Fruit fly (Drosophila melanogaster) whole organism, embryonic: ENCODE measurements around the gene CG10761.
A peak's percentile ranks its signal among the peaks of the same experiment; 100 is the strongest.

Experiments used
- Antp ChIP-seq: fragments of 200-800 bp; sonication (Bioruptor generic); optimal IDR thresholded peaks from 3 replicates; lab custom pipeline; 2016; ENCODE audit warnings: missing biosample characterization, missing genetic modification characterization
- Bteb2 ChIP-seq: fragments of 200-800 bp; sonication (Bioruptor generic); optimal IDR thresholded peaks from 2 replicates; lab custom pipeline; 2016; ENCODE audit warnings: missing biosample characterization, missing genetic modification characterization
- CG12659 ChIP-seq: fragments of 200-800 bp; sonication (Bioruptor generic); optimal IDR thresholded peaks from 3 replicates; lab custom pipeline; 2017; ENCODE audit warnings: mild to moderate bottlenecking, missing biosample characterization, missing genetic modification reagents, missing genetic modification characterization
- CG13424 ChIP-seq: fragments of 200-800 bp; sonication (Bioruptor generic); optimal IDR thresholded peaks from 2 replicates; lab custom pipeline; 2019; ENCODE audit warnings: missing biosample characterization, mild to moderate bottlenecking, missing genetic modification characterization, moderate library complexity
- CG14441 ChIP-seq: fragments of 200-800 bp; sonication (Bioruptor generic); IDR thresholded peaks from 2 replicates; pipeline ENCODE4 v1.3.6; 2022; ENCODE audit warnings: missing biosample characterization, missing genetic modification characterization
- CG17328 ChIP-seq: fragments of 200-800 bp; sonication (Bioruptor generic); IDR thresholded peaks from 2 replicates; pipeline ENCODE4 v1.3.6; 2022; ENCODE audit warnings: missing biosample characterization, missing genetic modification characterization
- CG1832 ChIP-seq: fragments of 200-800 bp; sonication (Bioruptor generic); optimal IDR thresholded peaks from 2 replicates; lab custom pipeline; 2017; ENCODE audit warnings: missing biosample characterization, mild to moderate bottlenecking, missing genetic modification characterization, inconsistent platforms
- CG2199 ChIP-seq: fragments of 200-800 bp; sonication (Bioruptor generic); IDR thresholded peaks from 3 replicates; pipeline ENCODE4 v1.3.6; 2022; ENCODE audit warnings: missing biosample characterization, missing genetic modification characterization
- CG3065 ChIP-seq: fragments of 200-800 bp; sonication (Bioruptor generic); optimal IDR thresholded peaks from 2 replicates; lab custom pipeline; 2016; ENCODE audit warnings: missing biosample characterization, missing genetic modification characterization
- CG3163 ChIP-seq: fragments of 200-800 bp; sonication (Bioruptor generic); optimal IDR thresholded peaks from 3 replicates; lab custom pipeline; 2016; ENCODE audit warnings: missing biosample characterization, missing genetic modification characterization
- CG34376 ChIP-seq: fragments of 200-800 bp; sonication (Bioruptor generic); optimal IDR thresholded peaks from 2 replicates; lab custom pipeline; 2018; ENCODE audit warnings: missing biosample characterization, mild to moderate bottlenecking, missing genetic modification characterization
- CG5953 ChIP-seq: fragments of 200-800 bp; sonication (Bioruptor generic); IDR thresholded peaks from 2 replicates; pipeline ENCODE4 v1.3.6; 2022; ENCODE audit warnings: missing biosample characterization, missing genetic modification characterization
- CG6654 ChIP-seq: fragments of 200-800 bp; sonication (Bioruptor generic); optimal IDR thresholded peaks from 2 replicates; lab custom pipeline; 2017; ENCODE audit warnings: missing biosample characterization, mild to moderate bottlenecking, missing genetic modification characterization
- CG7745 ChIP-seq: fragments of 200-800 bp; sonication (Bioruptor generic); optimal IDR thresholded peaks from 2 replicates; lab custom pipeline; 2018; ENCODE audit warnings: missing biosample characterization, mild to moderate bottlenecking, missing genetic modification characterization, moderate library complexity
- CG8944 ChIP-seq: fragments of 200-800 bp; sonication (Bioruptor generic); optimal IDR thresholded peaks from 3 replicates; lab custom pipeline; 2016; ENCODE audit warnings: missing biosample characterization, missing genetic modification characterization
- CTCF ChIP-seq: fragments of 200-800 bp; sonication (Bioruptor generic); optimal IDR thresholded peaks from 2 replicates; lab custom pipeline; 2017; ENCODE audit warnings: missing biosample characterization, mild to moderate bottlenecking, missing genetic modification characterization, moderate library complexity
- CrebB ChIP-seq: fragments of 200-800 bp; sonication (Bioruptor generic); optimal IDR thresholded peaks from 3 replicates; lab custom pipeline; 2018; ENCODE audit warnings: missing biosample characterization, mild to moderate bottlenecking, missing genetic modification characterization
- Dbx ChIP-seq: fragments of 200-800 bp; sonication (Bioruptor generic); IDR thresholded peaks from 3 replicates; pipeline ENCODE4 v1.3.6; 2022; ENCODE audit warnings: missing biosample characterization, missing genetic modification characterization
- Deaf1 ChIP-seq: fragments of 200-800 bp; optimal IDR thresholded peaks from 3 replicates; lab custom pipeline; 2019; ENCODE audit warnings: missing biosample characterization, mild to moderate bottlenecking, missing genetic modification characterization, moderate library complexity
- E2f2 ChIP-seq: fragments of 200-800 bp; sonication (Bioruptor generic); IDR thresholded peaks from 2 replicates; pipeline ENCODE4 v1.3.6; 2022; ENCODE audit warnings: missing biosample characterization, missing genetic modification characterization
- Fer1 ChIP-seq: fragments of 200-800 bp; sonication (Bioruptor generic); optimal IDR thresholded peaks from 2 replicates; lab custom pipeline; 2017; ENCODE audit warnings: missing biosample characterization, mild to moderate bottlenecking, missing genetic modification characterization
- Hand ChIP-seq: fragments of 200-800 bp; sonication (Bioruptor generic); optimal IDR thresholded peaks from 2 replicates; lab custom pipeline; 2017; ENCODE audit warnings: mild to moderate bottlenecking, missing biosample characterization, missing genetic modification reagents, missing genetic modification characterization
- Jarid2 ChIP-seq: fragments of 200-800 bp; sonication (Bioruptor generic); optimal IDR thresholded peaks from 3 replicates; lab custom pipeline; 2017; ENCODE audit warnings: mild to moderate bottlenecking, missing biosample characterization, missing genetic modification reagents, missing genetic modification characterization
- Lpt ChIP-seq: fragments of >200 bp; optimal IDR thresholded peaks from 2 replicates; lab custom pipeline; 2018; ENCODE audit warnings: missing biosample characterization, missing genetic modification characterization
- Rfx ChIP-seq: fragments of 200-800 bp; sonication (Bioruptor generic); IDR thresholded peaks from 2 replicates; pipeline ENCODE4 v1.3.6; 2022; ENCODE audit warnings: missing biosample characterization, missing genetic modification characterization
- Rx ChIP-seq: fragments of 200-800 bp; sonication (Bioruptor generic); IDR thresholded peaks from 2 replicates; pipeline ENCODE4 v1.3.6; 2022; ENCODE audit warnings: missing biosample characterization, missing genetic modification characterization
- Sox102F ChIP-seq: fragments of 200-800 bp; sonication (Bioruptor generic); optimal IDR thresholded peaks from 2 replicates; lab custom pipeline; 2018; ENCODE audit warnings: missing biosample characterization, mild to moderate bottlenecking, missing genetic modification characterization, moderate library complexity
- Trl ChIP-seq, 3 experiments: fragments of >200 bp in 2 of 3; fragments of 200-800 bp in 1 of 3; sonication (Bioruptor generic) in 1 of 3; optimal IDR thresholded peaks; 2 replicates in 1 of 3; 3 replicates in 2 of 3; lab custom pipeline; 2016 to 2017; ENCODE audit warnings: missing biosample characterization in 1 of 3, missing genetic modification characterization in 1 of 3
- Xbp1 ChIP-seq: fragments of 200-800 bp; sonication (Bioruptor generic); optimal IDR thresholded peaks from 3 replicates; lab custom pipeline; 2016; ENCODE audit warnings: missing biosample characterization, mild to moderate bottlenecking, missing genetic modification characterization
- ac ChIP-seq: fragments of 200-800 bp; sonication (Bioruptor generic); optimal IDR thresholded peaks from 3 replicates; lab custom pipeline; 2017; ENCODE audit warnings: missing biosample characterization, mild to moderate bottlenecking, missing genetic modification characterization
- amos ChIP-seq: fragments of 200-800 bp; sonication (Bioruptor generic); IDR thresholded peaks from 2 replicates; pipeline ENCODE4 v1.3.6; 2022; ENCODE audit warnings: missing biosample characterization, missing genetic modification characterization; ENCODE audit not compliant: partially characterized antibody
- bbx ChIP-seq: fragments of 200-800 bp; sonication (Bioruptor generic); IDR thresholded peaks from 2 replicates; pipeline ENCODE4 v1.3.6; 2022; ENCODE audit warnings: missing biosample characterization, missing genetic modification characterization; ENCODE audit not compliant: partially characterized antibody
- br ChIP-seq: fragments of >200 bp; optimal IDR thresholded peaks from 2 replicates; lab custom pipeline; 2017
- bsh ChIP-seq, 2 experiments: fragments of 200-800 bp; sonication (Bioruptor generic); optimal IDR thresholded peaks; 2 replicates each; lab custom pipeline; 2017 to 2018; ENCODE audit warnings: mild to moderate bottlenecking in 2 of 2, missing biosample characterization in 2 of 2, missing genetic modification characterization in 2 of 2, moderate library complexity in 1 of 2
- cas ChIP-seq: fragments of 200-800 bp; sonication (Bioruptor generic); IDR thresholded peaks from 2 replicates; pipeline ENCODE4 v1.3.6; 2022; ENCODE audit warnings: missing biosample characterization, missing genetic modification characterization
- cwo ChIP-seq: fragments of 200-800 bp; sonication (Bioruptor generic); optimal IDR thresholded peaks from 3 replicates; lab custom pipeline; 2017; ENCODE audit warnings: missing biosample characterization, missing genetic modification characterization, mild to moderate bottlenecking, moderate library complexity, missing genetic modification reagents
- eyg ChIP-seq: fragments of 200-800 bp; sonication (Bioruptor generic); optimal IDR thresholded peaks from 3 replicates; lab custom pipeline; 2016; ENCODE audit warnings: missing biosample characterization, missing genetic modification characterization
- ftz-f1 ChIP-seq: fragments of 200-800 bp; sonication (Bioruptor generic); optimal IDR thresholded peaks from 2 replicates; lab custom pipeline; 2016; ENCODE audit warnings: missing biosample characterization, missing genetic modification characterization
- kni ChIP-seq: fragments of 200-800 bp; sonication (Bioruptor generic); optimal IDR thresholded peaks from 3 replicates; lab custom pipeline; 2017; ENCODE audit warnings: mild to moderate bottlenecking, missing biosample characterization, missing genetic modification reagents, missing genetic modification characterization
- knrl ChIP-seq: fragments of 200-800 bp; sonication (Bioruptor generic); IDR thresholded peaks from 3 replicates; pipeline ENCODE4 v1.3.6; 2022; ENCODE audit warnings: missing biosample characterization, missing genetic modification characterization; ENCODE audit not compliant: partially characterized antibody
- mirr ChIP-seq: fragments of 200-800 bp; sonication (Bioruptor generic); optimal IDR thresholded peaks from 3 replicates; lab custom pipeline; 2018; ENCODE audit warnings: missing biosample characterization, mild to moderate bottlenecking, missing genetic modification characterization
- nerfin-2 ChIP-seq: fragments of 200-800 bp; sonication (Bioruptor generic); IDR thresholded peaks from 2 replicates; pipeline ENCODE4 v1.3.6; 2022; ENCODE audit warnings: missing biosample characterization, missing genetic modification characterization; ENCODE audit not compliant: partially characterized antibody
- onecut ChIP-seq: fragments of 200-800 bp; sonication (Bioruptor generic); IDR thresholded peaks from 2 replicates; pipeline ENCODE4 v1.3.6; 2022; ENCODE audit warnings: missing biosample characterization, missing genetic modification characterization
- peb ChIP-seq: fragments of 200-800 bp; sonication (Bioruptor generic); IDR thresholded peaks from 2 replicates; pipeline ENCODE4 v1.3.6; 2022; ENCODE audit warnings: missing biosample characterization, missing genetic modification characterization
- pita ChIP-seq: fragments of 200-800 bp; sonication (Bioruptor generic); optimal IDR thresholded peaks from 2 replicates; lab custom pipeline; 2017; ENCODE audit warnings: missing biosample characterization, mild to moderate bottlenecking, missing genetic modification characterization
- pros ChIP-seq: fragments of 200-800 bp; sonication (Bioruptor generic); optimal IDR thresholded peaks from 3 replicates; lab custom pipeline; 2019; ENCODE audit warnings: missing biosample characterization, mild to moderate bottlenecking, missing genetic modification characterization, moderate library complexity
- sd ChIP-seq: fragments of 200-800 bp; sonication (Bioruptor generic); optimal IDR thresholded peaks from 3 replicates; lab custom pipeline; 2018; ENCODE audit warnings: missing biosample characterization, mild to moderate bottlenecking, missing genetic modification characterization, moderate library complexity
- sug ChIP-seq: fragments of 200-800 bp; optimal IDR thresholded peaks from 2 replicates; lab custom pipeline; 2019; ENCODE audit warnings: missing biosample characterization, mild to moderate bottlenecking, missing genetic modification characterization, moderate library complexity
- vnd ChIP-seq: fragments of 200-800 bp; sonication (Bioruptor generic); IDR thresholded peaks from 3 replicates; pipeline ENCODE4 v1.3.6; 2022; ENCODE audit warnings: missing biosample characterization, missing genetic modification characterization; ENCODE audit not compliant: partially characterized antibody

Gene CG10761

dm6 chrX:8193017-8193556, 30.5 kb upstream of the CG10761 start:
- TF ChIP-seq CG3163: peak; percentile 90
- no peak for TF ChIP-seq ac (GFP tag; lab: Kevin White, UChicago)
- no peak for TF ChIP-seq CG13424
- TF ChIP-seq bsh (GFP tag; optimal IDR thresholded peaks at IDR 0.05; lab: Kevin White, UChicago): no peak
- no peak for TF ChIP-seq Sox102F (GFP tag; lab: Kevin White, UChicago)
- TF ChIP-seq Xbp1 (GFP tag; lab: Kevin White, UChicago): peak; percentile 4
- TF ChIP-seq nerfin-2: 0 out of 2 replicates have a peak, but pooled peaks have one; percentile 13
- peak; percentile 34; the same call in 1 of the 3 replicates for TF ChIP-seq knrl
- TF ChIP-seq vnd (GFP tag; lab: Robert Waterston, UW): no peak
- TF ChIP-seq CG5953 (GFP tag; lab: Robert Waterston, UW): peak; percentile 57; the same call in 1 of the 2 replicates
- peak; percentile 45 for TF ChIP-seq CG14441 (GFP tag; lab: Robert Waterston, UW)
- TF ChIP-seq CrebB (tag; lab: Kevin White, UChicago): no peak
- TF ChIP-seq CG3065 (GFP tag; lab: Kevin White, UChicago): no peak
- peak; percentile 69 for TF ChIP-seq kni (GFP tag; lab: Kevin White, UChicago)
- TF ChIP-seq sd (tag; lab: Kevin White, UChicago): peak; percentile 42
- no peak for TF ChIP-seq CG7745
- TF ChIP-seq sug (tag; lab: Kevin White, UChicago): peak; percentile 34
- peak; percentile 19 for TF ChIP-seq Antp
- TF ChIP-seq CG6654 (GFP tag; lab: Kevin White, UChicago): peak; percentile 94
- no peak for TF ChIP-seq peb (GFP tag; lab: Robert Waterston, UW)
- TF ChIP-seq amos (GFP tag; lab: Robert Waterston, UW): peak; percentile 39; the same call in 1 of the 2 replicates
- peak; percentile 26 for TF ChIP-seq CG34376 (GFP tag; lab: Kevin White, UChicago)
- TF ChIP-seq Rfx (GFP tag; lab: Robert Waterston, UW): peak; percentile 46
- peak; percentile 63 for TF ChIP-seq ftz-f1 (GFP tag; lab: Kevin White, UChicago)
- TF ChIP-seq CG8944 (GFP tag; lab: Kevin White, UChicago): peak; percentile 4
- TF ChIP-seq Hand: no peak
- TF ChIP-seq CTCF (GFP tag; lab: Kevin White, UChicago): no peak
- TF ChIP-seq Dbx: peak; percentile 30; the same call in 1 of the 3 replicates
- TF ChIP-seq cas (GFP tag; lab: Robert Waterston, UW): 0 out of 2 replicates have a peak, but pooled peaks have one; percentile 30
- TF ChIP-seq Jarid2: peak; percentile 95
- TF ChIP-seq Lpt (GFP tag; lab: Kevin White, UChicago): no peak
- no peak for TF ChIP-seq Rx
- peak; percentile 28 to 58 for TF ChIP-seq Trl (optimal IDR thresholded peaks at IDR 0.05; lab: Kevin White, UChicago)
- no peak for TF ChIP-seq Trl (GFP tag; optimal IDR thresholded peaks at IDR 0.05; lab: Kevin White, UChicago)
- TF ChIP-seq onecut (GFP tag; lab: Robert Waterston, UW): peak; percentile 48; the same call in 1 of the 2 replicates
- 0 out of 3 replicates have a peak, but pooled peaks have one; percentile 53 for TF ChIP-seq CG2199 (GFP tag; lab: Robert Waterston, UW)
- TF ChIP-seq br (lab: Kevin White, UChicago): no peak
- peak; percentile 54 for TF ChIP-seq Deaf1 (tag; lab: Kevin White, UChicago)
- TF ChIP-seq pita: no peak
- TF ChIP-seq pros: no peak
- TF ChIP-seq CG1832 (GFP tag; lab: Kevin White, UChicago): peak; percentile 70
- 0 out of 2 replicates have a peak, but pooled peaks have one; percentile 9 for TF ChIP-seq E2f2 (GFP tag; lab: Robert Waterston, UW)
- TF ChIP-seq Bteb2 (GFP tag; lab: Kevin White, UChicago): no peak
- TF ChIP-seq cwo (GFP tag; lab: Kevin White, UChicago): peak; percentile 73
- peak; percentile 5 for TF ChIP-seq mirr
- TF ChIP-seq CG17328: peak; percentile 34; the same call in 1 of the 2 replicates
- peak; percentile 19 for TF ChIP-seq Fer1
- TF ChIP-seq CG12659: peak; percentile 7
- TF ChIP-seq bbx (GFP tag; lab: Robert Waterston, UW): peak; percentile 39; the same call in 1 of the 2 replicates
- TF ChIP-seq eyg (GFP tag; lab: Kevin White, UChicago): peak; percentile 8
